Worm (Caenorhabditis elegans) whole organism, young adult: Measurements from ENCODE around the gene T19D2.3.

Experiments used
- F55B11.4 ChIP-seq: sonication (generic microtip); optimal IDR thresholded peaks from 2 replicates; lab custom pipeline; 2016; ENCODE audit warnings: missing compliant biosample characterization, missing genetic modification characterization, borderline replicate concordance; ENCODE audit not compliant: insufficient read depth
- ccch-3 ChIP-seq: fragments of 200-800 bp; sonication (Bioruptor generic); optimal IDR thresholded peaks from 2 replicates; lab custom pipeline; 2018; ENCODE audit warnings: mild to moderate bottlenecking, missing genetic modification characterization, missing compliant biosample characterization
- ceh-58 ChIP-seq: fragments of 200-800 bp; sonication (Bioruptor generic); IDR thresholded peaks from 2 replicates; pipeline ENCODE4 v1.3.6; 2022; ENCODE audit warnings: missing genetic modification characterization, missing compliant biosample characterization
- nhr-120 ChIP-seq: fragments of 200-800 bp; sonication (Bioruptor generic); IDR thresholded peaks from 2 replicates; pipeline ENCODE4 v1.3.6; 2022; ENCODE audit warnings: missing genetic modification characterization, missing compliant biosample characterization
- unc-130 ChIP-seq: sonication (generic microtip); optimal IDR thresholded peaks from 2 replicates; lab custom pipeline; 2016; ENCODE audit warnings: missing genetic modification reagents, missing genetic modification characterization, missing compliant biosample characterization

The T19D2.3 gene

DNA sequence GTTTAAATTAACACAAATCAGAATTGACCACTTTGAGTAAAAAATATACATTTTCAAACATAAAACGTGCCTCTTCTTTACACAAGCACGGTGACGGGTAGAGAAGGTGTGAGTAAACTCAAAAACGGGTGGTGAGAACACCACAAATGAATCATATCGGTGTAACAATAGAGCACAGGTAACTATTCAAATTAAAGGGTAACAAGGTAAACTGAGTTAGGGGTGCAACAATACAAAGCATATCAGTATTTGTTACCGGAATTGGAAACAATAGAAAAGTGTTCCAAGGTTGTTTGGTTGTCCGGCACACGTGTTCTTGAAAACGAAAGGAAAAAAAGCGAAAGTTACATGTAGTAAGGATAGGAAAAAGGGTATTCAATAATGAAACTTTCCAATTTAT is 43.3 kb downstream of the T19D2.3 start:
- TF ChIP-seq ceh-58 (GFP tag; lab: Robert Waterston, UW) = no peak
- TF ChIP-seq nhr-120 (GFP tag; lab: Robert Waterston, UW) = no peak
- TF ChIP-seq F55B11.4 (tag; lab: Kevin White, UChicago) = no peak

DNA sequence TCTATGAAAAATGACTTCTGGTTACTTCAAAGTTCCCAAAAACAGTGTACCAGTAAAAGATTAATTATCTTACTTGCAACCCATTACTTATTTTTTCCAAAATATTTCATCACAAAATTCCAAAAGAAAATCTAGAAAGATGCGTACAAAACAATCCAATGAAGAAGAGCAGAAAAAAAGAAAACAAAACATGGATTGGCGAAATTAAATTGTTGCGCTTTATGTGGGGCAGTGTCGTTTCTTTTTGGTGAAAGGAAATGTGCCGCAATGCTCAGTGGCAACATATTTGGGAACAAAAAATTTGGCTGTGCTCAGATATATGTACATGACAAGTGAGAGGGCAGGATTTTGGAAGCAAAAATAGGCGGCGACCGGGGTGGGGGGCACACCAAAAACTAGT is 49.5 kb downstream of the T19D2.3 start:
- TF ChIP-seq ccch-3 (GFP tag; lab: Kevin White, UChicago) (no peak), unc-130 (GFP tag; lab: Kevin White, UChicago) (no peak)
